Worm (Caenorhabditis elegans) whole organism, L2 larva: ENCODE results near the gene ZK1290.5.

ENCODE experiments used
- R02D3.7 ChIP-seq: fragments of 150-350 bp; optimal IDR thresholded peaks from 2 replicates; lab custom pipeline; 2014; ENCODE audit warnings: missing biosample characterization, missing genetic modification characterization
- ZK546.5 ChIP-seq: sonication (generic microtip); optimal IDR thresholded peaks from 2 replicates; lab custom pipeline; 2017; ENCODE audit warnings: missing biosample characterization, missing genetic modification characterization
- alr-1 ChIP-seq: fragments of 150-350 bp; optimal IDR thresholded peaks from 2 replicates; lab custom pipeline; 2014; ENCODE audit warnings: missing biosample characterization, missing genetic modification characterization
- aly-2 ChIP-seq: fragments of 150-350 bp; optimal IDR thresholded peaks from 2 replicates; lab custom pipeline; 2014; ENCODE audit warnings: missing biosample characterization, missing genetic modification characterization
- ama-1 ChIP-seq: fragments of 150-350 bp; optimal IDR thresholded peaks from 2 replicates; lab custom pipeline; 2018; ENCODE audit warnings: inconsistent platforms
- blmp-1 ChIP-seq: sonication (generic microtip); optimal IDR thresholded peaks from 2 replicates; lab custom pipeline; 2017; ENCODE audit warnings: missing genetic modification characterization, mild to moderate bottlenecking, missing compliant biosample characterization, antibody characterized with exemption, moderate library complexity; ENCODE audit not compliant: insufficient read depth
- ceh-16 ChIP-seq: fragments of 150-350 bp; optimal IDR thresholded peaks from 2 replicates; lab custom pipeline; 2014; ENCODE audit warnings: missing biosample characterization, missing genetic modification characterization
- ceh-82 ChIP-seq: fragments of 150-350 bp; optimal IDR thresholded peaks from 2 replicates; lab custom pipeline; 2014; ENCODE audit warnings: missing biosample characterization, missing genetic modification characterization
- crh-2 ChIP-seq: sonication (generic microtip); optimal IDR thresholded peaks from 2 replicates; lab custom pipeline; 2017; ENCODE audit warnings: missing biosample characterization, missing genetic modification characterization
- dmd-4 ChIP-seq: sonication (generic microtip); optimal IDR thresholded peaks from 2 replicates; lab custom pipeline; 2017; ENCODE audit warnings: missing biosample characterization, missing genetic modification characterization
- egl-27 ChIP-seq: sonication (generic microtip); optimal IDR thresholded peaks from 3 replicates; lab custom pipeline; 2017; ENCODE audit warnings: missing biosample characterization, missing genetic modification reagents, missing genetic modification characterization
- elt-1 ChIP-seq: fragments of 150-350 bp; optimal IDR thresholded peaks from 2 replicates; lab custom pipeline; 2014; ENCODE audit warnings: missing biosample characterization, missing genetic modification characterization
- fos-1 ChIP-seq: fragments of 150-350 bp; optimal IDR thresholded peaks from 2 replicates; lab custom pipeline; 2014; ENCODE audit warnings: missing biosample characterization, missing genetic modification characterization
- lin-11 ChIP-seq: fragments of 150-350 bp; sonication (generic microtip); optimal IDR thresholded peaks from 2 replicates; lab custom pipeline; 2014; ENCODE audit warnings: missing biosample characterization, missing genetic modification characterization, inconsistent platforms, mixed read lengths
- lin-13 ChIP-seq: fragments of 150-350 bp; optimal IDR thresholded peaks from 2 replicates; lab custom pipeline; 2014; ENCODE audit warnings: missing biosample characterization, missing genetic modification reagents, missing genetic modification characterization
- lin-39 ChIP-seq: fragments of 150-350 bp; optimal IDR thresholded peaks from 2 replicates; lab custom pipeline; 2014; ENCODE audit warnings: missing biosample characterization, missing genetic modification reagents, missing genetic modification characterization
- lsy-2 ChIP-seq, 2 experiments: fragments of 150-350 bp in 1 of 2; sonication (generic microtip) in 1 of 2; optimal IDR thresholded peaks; 2 replicates each; lab custom pipeline; 2014 to 2017; ENCODE audit warnings: missing biosample characterization in 2 of 2, missing genetic modification characterization in 2 of 2
- mab-5 ChIP-seq: fragments of 150-350 bp; optimal IDR thresholded peaks from 2 replicates; lab custom pipeline; 2014; ENCODE audit warnings: missing biosample characterization, missing genetic modification characterization
- mbf-1 ChIP-seq: sonication (generic microtip); optimal IDR thresholded peaks from 2 replicates; lab custom pipeline; 2017; ENCODE audit warnings: missing biosample characterization, missing genetic modification characterization
- mdl-1 ChIP-seq, 2 experiments: fragments of 150-350 bp in 1 of 2; sonication (generic microtip) in 1 of 2; optimal IDR thresholded peaks; 2 replicates each; lab custom pipeline; 2017; ENCODE audit warnings: missing biosample characterization in 2 of 2, missing genetic modification characterization in 2 of 2
- nhr-10 ChIP-seq: sonication (generic microtip); optimal IDR thresholded peaks from 2 replicates; lab custom pipeline; 2017; ENCODE audit warnings: missing biosample characterization, missing genetic modification characterization
- nhr-11 ChIP-seq: fragments of 150-350 bp; optimal IDR thresholded peaks from 2 replicates; lab custom pipeline; 2014; ENCODE audit warnings: missing biosample characterization, missing genetic modification characterization
- nhr-12 ChIP-seq: fragments of 150-350 bp; optimal IDR thresholded peaks from 2 replicates; lab custom pipeline; 2014; ENCODE audit warnings: missing biosample characterization, missing genetic modification characterization
- nhr-21 ChIP-seq: fragments of 150-350 bp; optimal IDR thresholded peaks from 2 replicates; lab custom pipeline; 2014; ENCODE audit warnings: missing biosample characterization, missing genetic modification characterization
- nhr-23 ChIP-seq: fragments of 150-350 bp; optimal IDR thresholded peaks from 2 replicates; lab custom pipeline; 2014; ENCODE audit warnings: missing biosample characterization, missing genetic modification reagents, missing genetic modification characterization
- nhr-237 ChIP-seq: fragments of 150-350 bp; optimal IDR thresholded peaks from 2 replicates; lab custom pipeline; 2014; ENCODE audit warnings: missing biosample characterization, missing genetic modification characterization
- nhr-6 ChIP-seq: fragments of 150-350 bp; optimal IDR thresholded peaks from 2 replicates; lab custom pipeline; 2014; ENCODE audit warnings: missing biosample characterization, missing genetic modification characterization
- peb-1 ChIP-seq: fragments of 150-350 bp; optimal IDR thresholded peaks from 2 replicates; lab custom pipeline; 2014; ENCODE audit warnings: missing biosample characterization, missing genetic modification characterization
- sem-4 ChIP-seq: fragments of 150-350 bp; optimal IDR thresholded peaks from 2 replicates; lab custom pipeline; 2014; ENCODE audit warnings: missing biosample characterization, missing genetic modification reagents, missing genetic modification characterization
- skn-1 ChIP-seq: sonication (generic microtip); optimal IDR thresholded peaks from 2 replicates; lab custom pipeline; 2017; ENCODE audit warnings: missing biosample characterization, missing genetic modification characterization
- sma-3 ChIP-seq: sonication (generic microtip); optimal IDR thresholded peaks from 2 replicates; lab custom pipeline; 2016; ENCODE audit warnings: missing genetic modification reagents, missing genetic modification characterization, missing compliant biosample characterization
- sma-9 ChIP-seq, 2 experiments: fragments of 150-350 bp in 1 of 2; sonication (generic microtip) in 1 of 2; optimal IDR thresholded peaks; 2 replicates each; lab custom pipeline; 2014 to 2016; ENCODE audit warnings: missing genetic modification characterization in 2 of 2, mild to moderate bottlenecking in 1 of 2, missing biosample characterization in 1 of 2, missing compliant biosample characterization in 1 of 2, missing genetic modification reagents in 1 of 2, moderate library complexity in 1 of 2
- snpc-4 ChIP-seq: fragments of 150-350 bp; optimal IDR thresholded peaks from 2 replicates; lab custom pipeline; 2014; ENCODE audit warnings: missing biosample characterization, missing genetic modification characterization
- unc-39 ChIP-seq: fragments of 150-350 bp; optimal IDR thresholded peaks from 2 replicates; lab custom pipeline; 2014; ENCODE audit warnings: missing biosample characterization, missing genetic modification characterization
- unc-55 ChIP-seq: fragments of 150-350 bp; sonication (generic microtip); optimal IDR thresholded peaks from 3 replicates; lab custom pipeline; 2014; ENCODE audit warnings: missing biosample characterization, missing genetic modification reagents, missing genetic modification characterization
- unc-62 ChIP-seq: fragments of 150-350 bp; optimal IDR thresholded peaks from 2 replicates; lab custom pipeline; 2014; ENCODE audit warnings: missing biosample characterization, missing genetic modification reagents, missing genetic modification characterization
- zag-1 ChIP-seq: fragments of 150-350 bp; optimal IDR thresholded peaks from 2 replicates; lab custom pipeline; 2014; ENCODE audit warnings: missing biosample characterization, missing genetic modification characterization
- ztf-1 ChIP-seq: fragments of 200-800 bp; sonication (Bioruptor generic); conservative IDR thresholded peaks from 2 replicates; pipeline ENCODE4 v1.3.6; 2022; ENCODE audit warnings: missing genetic modification characterization, missing compliant biosample characterization
- ztf-4 ChIP-seq: fragments of 150-350 bp; optimal IDR thresholded peaks from 2 replicates; lab custom pipeline; 2014; ENCODE audit warnings: missing biosample characterization, missing genetic modification characterization

The ZK1290.5 gene

DNA sequence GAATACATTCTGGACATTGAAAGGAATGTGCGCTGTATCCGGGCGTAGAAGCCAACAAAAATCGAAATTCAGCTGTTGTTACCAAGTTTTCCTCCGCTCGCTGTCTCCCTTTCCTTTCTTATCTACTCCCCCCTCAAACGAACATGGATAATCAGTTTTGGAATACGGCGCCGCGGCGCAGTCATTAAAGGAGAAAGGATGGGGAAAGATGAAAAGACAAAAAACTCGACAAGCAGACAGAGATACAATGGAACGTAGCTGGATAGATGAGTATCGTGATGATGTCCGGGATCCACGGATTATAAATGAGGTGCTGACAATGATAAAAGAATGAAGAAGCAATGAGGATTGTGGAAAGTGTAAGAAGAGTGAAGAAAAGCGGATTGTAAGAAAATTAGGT lies 15.9 kb downstream of the ZK1290.5 start:
- peak; percentile 7 for TF ChIP-seq fos-1
- TF ChIP-seq ama-1 = peak; percentile 74
- no peak for TF ChIP-seq unc-39 (tag; lab: Kevin White, UChicago)
- no peak for TF ChIP-seq alr-1 (tag; lab: Kevin White, UChicago)
- TF ChIP-seq nhr-12 (tag; lab: Kevin White, UChicago) = no peak
- no peak for TF ChIP-seq sma-3
- no peak for TF ChIP-seq ceh-16 (tag; lab: Kevin White, UChicago)
- no peak for TF ChIP-seq aly-2 (tag; lab: Kevin White, UChicago)
- TF ChIP-seq nhr-10 (tag; lab: Kevin White, UChicago) = no peak
- no peak for TF ChIP-seq lin-39 (tag; lab: Kevin White, UChicago)
- TF ChIP-seq nhr-11 = no peak
- TF ChIP-seq sma-9 (GFP tag; optimal IDR thresholded peaks at IDR 0.05; lab: Kevin White, UChicago) = no peak
- TF ChIP-seq sma-9 (tag; optimal IDR thresholded peaks at IDR 0.05; lab: Kevin White, UChicago) = no peak
- peak; percentile 35 for TF ChIP-seq unc-55 (GFP tag; lab: Kevin White, UChicago)
- TF ChIP-seq ZK546.5 (tag; lab: Kevin White, UChicago) = no peak
- TF ChIP-seq egl-27 (tag; lab: Kevin White, UChicago) = no peak
- TF ChIP-seq blmp-1 (tag; lab: Kevin White, UChicago) = peak; percentile 5
- no peak for TF ChIP-seq dmd-4
- TF ChIP-seq nhr-21 (tag; lab: Kevin White, UChicago) = peak; percentile 74
- TF ChIP-seq R02D3.7 = no peak
- no peak for TF ChIP-seq elt-1 (tag; lab: Kevin White, UChicago)
- TF ChIP-seq ztf-4 (tag; lab: Kevin White, UChicago) = no peak
- no peak for TF ChIP-seq skn-1 (tag; lab: Kevin White, UChicago)
- TF ChIP-seq lsy-2 (tag; optimal IDR thresholded peaks at IDR 0.05; lab: Kevin White, UChicago) = no peak
- TF ChIP-seq ceh-82 (tag; lab: Kevin White, UChicago) = no peak
- TF ChIP-seq crh-2 (tag; lab: Kevin White, UChicago) = no peak
- no peak for TF ChIP-seq nhr-237 (tag; lab: Kevin White, UChicago)

DNA sequence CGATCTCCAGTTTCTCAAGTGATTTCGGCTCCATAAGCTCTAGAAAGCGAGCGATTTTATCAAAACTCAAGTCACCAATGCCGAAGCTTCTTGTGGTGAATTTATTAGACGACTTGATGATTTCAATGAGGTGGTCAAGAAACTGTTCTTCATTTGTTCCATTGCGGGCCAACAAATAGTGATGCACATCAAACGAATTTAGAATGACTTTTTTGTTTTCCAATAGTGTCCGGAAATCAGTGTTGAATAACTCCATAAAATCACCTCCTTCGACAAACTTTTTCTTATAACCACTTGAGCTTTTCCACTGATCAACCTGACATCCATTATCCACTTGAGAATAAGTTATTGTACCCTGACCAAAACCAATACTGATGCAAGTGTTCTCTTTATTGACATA lies 17.8 kb downstream of the ZK1290.5 start:
- TF ChIP-seq egl-27 (tag; lab: Kevin White, UChicago) = no peak
- no peak for TF ChIP-seq nhr-12 (tag; lab: Kevin White, UChicago)
- TF ChIP-seq R02D3.7 = no peak
- no peak for TF ChIP-seq ama-1
- TF ChIP-seq nhr-23 = no peak
- TF ChIP-seq, all 48 proteins: peak for 0

DNA sequence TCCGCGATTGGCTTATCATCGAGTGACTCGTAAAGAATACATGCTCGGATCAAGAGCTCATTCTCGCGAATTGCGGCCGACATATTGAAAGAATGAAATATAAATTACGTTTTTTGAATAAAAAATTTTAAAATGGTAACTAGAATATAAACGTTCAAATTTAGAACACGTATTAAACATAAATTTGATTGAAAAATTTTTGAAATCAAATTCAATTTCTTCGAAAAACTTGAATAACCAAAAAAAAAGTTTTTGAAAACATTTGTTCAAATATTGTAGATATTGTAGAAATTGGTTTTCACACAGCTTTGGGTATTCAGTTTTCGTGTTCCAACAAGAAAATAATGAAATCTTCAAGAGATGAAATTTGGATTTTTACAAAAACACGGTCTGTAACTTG lies 18.6 kb downstream of the ZK1290.5 start, which contains the start of gene fbxa-224:
Gene fbxa-224 (minus strand): TSS at position 101 of the 400 bp plus-strand sequence.
- TF ChIP-seq R02D3.7 (no peak), nhr-23 (no peak), dmd-4 (no peak), mbf-1 (tag; lab: Kevin White, UChicago) (no peak), lsy-2 (tag; optimal IDR thresholded peaks at IDR 0.05; lab: Kevin White, UChicago) (no peak), ceh-16 (tag; lab: Kevin White, UChicago) (no peak), unc-62 (no peak), nhr-10 (tag; lab: Kevin White, UChicago) (no peak), mab-5 (tag; lab: Kevin White, UChicago) (no peak)
- TF ChIP-seq, all 48 proteins: peak for 0

DNA sequence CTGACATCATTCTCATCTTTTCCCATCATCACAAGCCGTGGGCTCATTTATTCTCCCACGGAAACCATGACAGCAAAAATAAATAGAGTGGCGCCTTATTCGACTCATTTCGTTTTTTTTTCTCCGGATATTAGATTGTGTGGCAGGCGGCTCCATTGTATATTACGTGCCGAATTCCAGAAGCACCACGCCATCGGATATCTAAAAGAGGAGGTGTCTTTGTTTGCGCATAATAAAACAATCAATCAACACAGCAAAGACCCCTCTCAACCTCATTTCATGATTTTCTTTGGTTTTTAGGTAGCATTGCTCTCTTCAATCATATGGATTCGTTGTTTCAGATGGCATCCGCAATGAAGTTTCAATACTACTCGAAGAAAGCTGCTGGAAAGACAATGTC lies 19.6 kb downstream of the ZK1290.5 start, which contains the start of gene tph-1:
Gene tph-1 (plus strand): TSS at position 301 of the 400 bp plus-strand sequence.
- TF ChIP-seq snpc-4 (tag; lab: Kevin White, UChicago) (no peak), R02D3.7 (no peak)

DNA sequence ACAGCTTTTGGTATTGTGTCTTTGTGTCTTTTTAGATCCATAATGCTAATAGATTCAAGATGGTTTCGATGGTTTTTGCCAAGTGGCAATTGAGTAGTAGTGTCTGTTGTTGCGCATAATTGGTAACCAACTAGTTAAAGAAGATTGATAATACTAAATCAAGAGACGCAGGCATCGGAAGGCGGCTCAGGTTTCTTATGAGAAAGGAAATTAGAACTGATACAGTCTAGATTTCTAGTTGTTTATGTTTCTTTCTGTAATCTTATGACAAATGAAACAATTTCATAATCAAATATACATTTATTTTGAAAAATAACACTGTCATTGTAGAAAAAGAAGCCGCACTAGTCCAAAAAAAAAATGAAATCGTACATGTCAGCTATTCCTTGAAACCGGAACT lies 24.4 kb downstream of the ZK1290.5 start, which contains the start of gene ZK1290.10:
Gene ZK1290.10 (minus strand): TSS at position 101 of the 400 bp plus-strand sequence.
- TF ChIP-seq mdl-1 (tag; optimal IDR thresholded peaks at IDR 0.05; lab: Kevin White, UChicago) = no peak
- no peak for TF ChIP-seq peb-1 (tag; lab: Kevin White, UChicago)
- TF ChIP-seq blmp-1 (tag; lab: Kevin White, UChicago) = no peak
- TF ChIP-seq nhr-6 (tag; lab: Kevin White, UChicago) = no peak
- no peak for TF ChIP-seq sem-4 (tag; lab: Kevin White, UChicago)
- TF ChIP-seq skn-1 (tag; lab: Kevin White, UChicago) = no peak
- no peak for TF ChIP-seq ZK546.5 (tag; lab: Kevin White, UChicago)
- no peak for TF ChIP-seq ztf-1 (GFP tag; lab: Robert Waterston, UW)
- no peak for TF ChIP-seq lin-13
- TF ChIP-seq R02D3.7 = no peak
- TF ChIP-seq zag-1 (tag; lab: Kevin White, UChicago) = no peak
- TF ChIP-seq lin-11 (tag; lab: Kevin White, UChicago) = no peak
- no peak for TF ChIP-seq egl-27 (tag; lab: Kevin White, UChicago)
